Fruit fly (Drosophila melanogaster) S2 (cell line): ENCODE data around the gene Dnaaf6.

Source experiments
- CG8478 ChIP-seq: fragments of >200 bp; optimal IDR thresholded peaks from 2 replicates; lab custom pipeline; 2018
- CTCF ChIP-seq, 2 experiments: fragments of >200 bp; optimal IDR thresholded peaks; 2 replicates each; lab custom pipeline; 2018

dm6 chr3L:14712799-14713198, 28.2 kb downstream of the Dnaaf6 start:
- no peak for TF ChIP-seq CG8478 (lab: Kevin White, UChicago)
- no peak for TF ChIP-seq CTCF (optimal IDR thresholded peaks at IDR 0.05; lab: Kevin White, UChicago)
